Fruit fly (Drosophila melanogaster) whole organism, embryonic: ENCODE data around the gene Vha68-1.

Experiments
- Aef1 ChIP-seq: fragments of 200-800 bp; sonication (Bioruptor generic); IDR thresholded peaks from 3 replicates; pipeline ENCODE4 v1.3.6; 2022; ENCODE audit warnings: missing biosample characterization, missing genetic modification characterization
- Asciz ChIP-seq: fragments of 200-800 bp; sonication (Bioruptor generic); optimal IDR thresholded peaks from 2 replicates; lab custom pipeline; 2017; ENCODE audit warnings: missing biosample characterization, mild to moderate bottlenecking, missing genetic modification characterization, missing genetic modification reagents
- CTCF ChIP-seq: fragments of 200-800 bp; sonication (Bioruptor generic); optimal IDR thresholded peaks from 2 replicates; lab custom pipeline; 2017; ENCODE audit warnings: missing biosample characterization, mild to moderate bottlenecking, missing genetic modification characterization, moderate library complexity
- Chrac-16 ChIP-seq: fragments of 200-800 bp; sonication (Bioruptor generic); optimal IDR thresholded peaks from 3 replicates; lab custom pipeline; 2016; ENCODE audit warnings: missing biosample characterization, missing genetic modification characterization
- cato ChIP-seq: fragments of 200-800 bp; sonication (Bioruptor generic); optimal IDR thresholded peaks from 2 replicates; lab custom pipeline; 2016; ENCODE audit warnings: missing biosample characterization, missing genetic modification characterization, borderline replicate concordance
- grn ChIP-seq: fragments of 200-800 bp; sonication (Bioruptor generic); optimal IDR thresholded peaks from 3 replicates; lab custom pipeline; 2017; ENCODE audit warnings: missing biosample characterization, missing genetic modification characterization

DNA sequence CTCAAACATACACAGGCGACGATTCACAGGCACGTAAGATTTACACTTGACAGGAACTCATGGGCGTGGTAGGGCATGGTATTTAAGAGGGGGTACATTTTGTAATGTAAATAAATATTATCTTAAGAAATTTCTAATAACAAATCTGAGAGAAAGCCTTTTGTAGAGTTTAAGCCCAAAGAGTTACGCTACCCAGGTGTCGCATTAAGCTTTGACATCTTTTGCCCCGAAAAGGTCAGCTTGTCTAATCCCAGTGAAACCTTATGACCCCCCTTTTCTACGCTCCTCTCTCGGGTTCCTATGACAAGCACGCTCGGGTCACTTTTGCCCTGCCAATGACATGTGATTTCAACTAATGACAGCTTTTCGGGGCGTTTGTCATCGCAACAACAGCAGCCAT, 45.2 kb upstream of the Vha68-1 start:
- TF ChIP-seq grn (GFP tag; lab: Kevin White, UChicago) (no peak), cato (GFP tag; lab: Kevin White, UChicago) (no peak), Aef1 (GFP tag; lab: Robert Waterston, UW) (no peak), CTCF (GFP tag; lab: Kevin White, UChicago) (no peak), Asciz (GFP tag; lab: Kevin White, UChicago) (no peak), Chrac-16 (GFP tag; lab: Kevin White, UChicago) (no peak)
